Worm (Caenorhabditis elegans) whole organism, young adult: ENCODE measurements around the gene EEED8.14.

ENCODE experiments used
- B0035.1 ChIP-seq: sonication (generic microtip); optimal IDR thresholded peaks from 2 replicates; lab custom pipeline; 2016; ENCODE audit warnings: missing genetic modification characterization, mild to moderate bottlenecking, missing compliant biosample characterization, missing genotype, missing genetic modification reagents
- C17E4.6 ChIP-seq: fragments of 200-800 bp; sonication (Bioruptor generic); IDR thresholded peaks from 2 replicates; pipeline ENCODE4 v1.3.6; 2022; ENCODE audit warnings: missing genetic modification reagents, missing genetic modification characterization, missing compliant biosample characterization
- F23B12.7 ChIP-seq: sonication (generic microtip); optimal IDR thresholded peaks from 2 replicates; lab custom pipeline; 2017; ENCODE audit warnings: missing genetic modification characterization, mild to moderate bottlenecking, missing compliant biosample characterization, antibody characterized with exemption, moderate library complexity; ENCODE audit not compliant: insufficient read depth
- F33H1.4 ChIP-seq: fragments of 200-800 bp; sonication (Bioruptor generic); IDR thresholded peaks from 2 replicates; pipeline ENCODE4 v1.3.6; 2022; ENCODE audit warnings: missing genetic modification reagents, missing genetic modification characterization, missing compliant biosample characterization
- F55B11.4 ChIP-seq: sonication (generic microtip); optimal IDR thresholded peaks from 2 replicates; lab custom pipeline; 2016; ENCODE audit warnings: missing compliant biosample characterization, missing genetic modification characterization, borderline replicate concordance; ENCODE audit not compliant: insufficient read depth
- Y53G8AR.9 ChIP-seq: fragments of 200-800 bp; sonication (Bioruptor generic); conservative IDR thresholded peaks from 2 replicates; pipeline ENCODE4 v1.3.6; 2022; ENCODE audit warnings: missing genetic modification reagents, missing genetic modification characterization, missing compliant biosample characterization
- Y56A3A.18 ChIP-seq: fragments of 200-800 bp; sonication (Bioruptor generic); IDR thresholded peaks from 2 replicates; pipeline ENCODE4 v1.3.6; 2022; ENCODE audit warnings: missing genetic modification reagents, missing genetic modification characterization, missing compliant biosample characterization
- Y95B8A.8 ChIP-seq: fragments of 200-800 bp; sonication (Bioruptor generic); IDR thresholded peaks from 2 replicates; pipeline ENCODE4 v1.3.6; 2022; ENCODE audit warnings: missing genetic modification reagents, missing genetic modification characterization, missing compliant biosample characterization
- akir-1 ChIP-seq: fragments of 200-800 bp; sonication (Bioruptor generic); optimal IDR thresholded peaks from 2 replicates; lab custom pipeline; 2018; ENCODE audit warnings: mild to moderate bottlenecking, missing genetic modification characterization, moderate library complexity, missing compliant biosample characterization
- ama-1 ChIP-seq, 3 experiments: fragments of 150-350 bp in 1 of 3; sonication (generic microtip) in 2 of 3; optimal IDR thresholded peaks; 2 replicates each; lab custom pipeline; 2014 to 2018; ENCODE audit warnings: missing biosample characterization in 2 of 3, missing genetic modification characterization in 2 of 3, missing genetic modification reagents in 2 of 3
- aptf-2 ChIP-seq: fragments of 200-800 bp; sonication (Bioruptor generic); conservative IDR thresholded peaks from 2 replicates; pipeline ENCODE4 v1.3.6; 2022; ENCODE audit warnings: missing genetic modification reagents, missing genetic modification characterization, missing compliant biosample characterization
- athp-1 ChIP-seq: sonication (generic microtip); optimal IDR thresholded peaks from 2 replicates; lab custom pipeline; 2017; ENCODE audit warnings: mild to moderate bottlenecking, missing genetic modification characterization, missing compliant biosample characterization
- bed-2 ChIP-seq: fragments of 200-800 bp; sonication (Bioruptor generic); IDR thresholded peaks from 2 replicates; pipeline ENCODE4 v1.3.6; 2022; ENCODE audit warnings: missing genetic modification reagents, missing genetic modification characterization, missing compliant biosample characterization
- ceh-100 ChIP-seq: fragments of 200-800 bp; sonication (Bioruptor generic); IDR thresholded peaks from 2 replicates; pipeline ENCODE4 v1.3.6; 2022; ENCODE audit warnings: missing genetic modification reagents, missing genetic modification characterization, missing compliant biosample characterization
- ceh-27 ChIP-seq: fragments of 200-800 bp; sonication (Bioruptor generic); optimal IDR thresholded peaks from 2 replicates; lab custom pipeline; 2018; ENCODE audit warnings: mild to moderate bottlenecking, missing genetic modification characterization, moderate library complexity, missing compliant biosample characterization
- ceh-58 ChIP-seq: fragments of 200-800 bp; sonication (Bioruptor generic); IDR thresholded peaks from 2 replicates; pipeline ENCODE4 v1.3.6; 2022; ENCODE audit warnings: missing genetic modification characterization, missing compliant biosample characterization
- ceh-91 ChIP-seq: fragments of 200-800 bp; sonication (Bioruptor generic); IDR thresholded peaks from 2 replicates; pipeline ENCODE4 v1.3.6; 2022; ENCODE audit warnings: missing genetic modification reagents, missing genetic modification characterization, missing compliant biosample characterization
- dox-1 ChIP-seq: fragments of 200-800 bp; sonication (Bioruptor generic); IDR thresholded peaks from 2 replicates; pipeline ENCODE4 v1.3.6; 2022; ENCODE audit warnings: missing genetic modification reagents, missing genetic modification characterization, missing compliant biosample characterization
- egl-18 ChIP-seq: fragments of 200-800 bp; sonication (Bioruptor generic); IDR thresholded peaks from 2 replicates; pipeline ENCODE4 v1.3.6; 2022; ENCODE audit warnings: missing genetic modification reagents, missing genetic modification characterization, missing compliant biosample characterization
- hlh-26 ChIP-seq: fragments of 200-800 bp; sonication (Bioruptor generic); conservative IDR thresholded peaks from 2 replicates; pipeline ENCODE4 v1.3.6; 2022; ENCODE audit warnings: missing genetic modification reagents, missing genetic modification characterization, missing compliant biosample characterization
- lin-40 ChIP-seq: sonication (generic microtip); optimal IDR thresholded peaks from 2 replicates; lab custom pipeline; 2016; ENCODE audit warnings: missing genetic modification characterization, mild to moderate bottlenecking, missing compliant biosample characterization, missing genotype, missing genetic modification reagents
- lin-54 ChIP-seq: fragments of 200-800 bp; sonication (Bioruptor generic); optimal IDR thresholded peaks from 2 replicates; lab custom pipeline; 2018; ENCODE audit warnings: mild to moderate bottlenecking, missing genetic modification characterization, missing compliant biosample characterization
- lir-1 ChIP-seq: fragments of 200-800 bp; sonication (Bioruptor generic); conservative IDR thresholded peaks from 2 replicates; pipeline ENCODE4 v1.3.6; 2022; ENCODE audit warnings: missing genetic modification reagents, missing genetic modification characterization, missing compliant biosample characterization
- nfya-1 ChIP-seq: sonication (generic microtip); optimal IDR thresholded peaks from 2 replicates; lab custom pipeline; 2017; ENCODE audit warnings: antibody characterized with exemption, missing compliant biosample characterization, missing genetic modification characterization, borderline replicate concordance; ENCODE audit not compliant: insufficient read depth
- rpc-1 ChIP-seq, 2 experiments: fragments of 150-350 bp in 1 of 2; sonication (generic microtip) in 1 of 2; optimal IDR thresholded peaks; 2 replicates each; lab custom pipeline; 2014 to 2018; ENCODE audit warnings: missing biosample characterization in 1 of 2, missing genetic modification characterization in 1 of 2, missing genetic modification reagents in 1 of 2, missing genotype in 1 of 2
- sdz-38 ChIP-seq: sonication (generic microtip); optimal IDR thresholded peaks from 2 replicates; lab custom pipeline; 2016; ENCODE audit warnings: missing genotype, missing genetic modification characterization, missing compliant biosample characterization
- snpc-1.3 ChIP-seq: sonication (generic microtip); optimal IDR thresholded peaks from 2 replicates; lab custom pipeline; 2017; ENCODE audit warnings: missing genetic modification characterization, mild to moderate bottlenecking, missing compliant biosample characterization, antibody characterized with exemption, moderate library complexity, missing genotype, missing genetic modification reagents; ENCODE audit not compliant: insufficient read depth
- snpc-4 ChIP-seq, 5 experiments: fragments of 150-350 bp in 1 of 5; sonication (generic microtip) in 4 of 5; optimal IDR thresholded peaks; 2 replicates each; lab custom pipeline; 2014 to 2018; ENCODE audit warnings: missing genetic modification characterization in 5 of 5, missing biosample characterization in 3 of 5, antibody characterized with exemption in 2 of 5, mild to moderate bottlenecking in 2 of 5, missing compliant biosample characterization in 2 of 5, missing genotype in 2 of 5, moderate library complexity in 2 of 5, missing genetic modification reagents in 1 of 5
- unc-130 ChIP-seq: sonication (generic microtip); optimal IDR thresholded peaks from 2 replicates; lab custom pipeline; 2016; ENCODE audit warnings: missing genetic modification reagents, missing genetic modification characterization, missing compliant biosample characterization
- zim-3 ChIP-seq: sonication (generic microtip); optimal IDR thresholded peaks from 2 replicates; lab custom pipeline; 2017; ENCODE audit warnings: mild to moderate bottlenecking, missing genetic modification characterization, moderate library complexity, missing compliant biosample characterization
- ztf-25 ChIP-seq: fragments of 200-800 bp; sonication (Bioruptor generic); IDR thresholded peaks from 2 replicates; pipeline ENCODE4 v1.3.6; 2022; ENCODE audit warnings: missing genetic modification reagents, missing genetic modification characterization, missing compliant biosample characterization

EEED8.14 gene

ce11 chrII:5418929-5419328 is 5.1 kb upstream of the EEED8.14 start, which contains the start of gene EEED8.15:
EEED8.15 (plus strand) TSS chrII:5419229.
- TF ChIP-seq unc-130 (GFP tag; lab: Kevin White, UChicago): no peak
- no peak for TF ChIP-seq ceh-27 (GFP tag; lab: Kevin White, UChicago)
- no peak for TF ChIP-seq snpc-4 (GFP tag; optimal IDR thresholded peaks at IDR 0.05; lab: Kevin White, UChicago)
- TF ChIP-seq snpc-4 (tag; optimal IDR thresholded peaks at IDR 0.05; lab: Kevin White, UChicago): no peak
- no peak for TF ChIP-seq Y56A3A.18 (GFP tag; lab: Robert Waterston, UW)
- no peak for TF ChIP-seq bed-2 (GFP tag; lab: Robert Waterston, UW)
- TF ChIP-seq F55B11.4 (tag; lab: Kevin White, UChicago): no peak
- TF ChIP-seq ceh-91 (GFP tag; lab: Robert Waterston, UW): no peak
- no peak for TF ChIP-seq ceh-100
- TF ChIP-seq lin-40 (tag; lab: Kevin White, UChicago): no peak
- TF ChIP-seq Y53G8AR.9 (GFP tag; lab: Robert Waterston, UW): no peak
- no peak for TF ChIP-seq akir-1 (GFP tag; lab: Kevin White, UChicago)
- no peak for TF ChIP-seq ama-1 (optimal IDR thresholded peaks at IDR 0.05; lab: Kevin White, UChicago)
- TF ChIP-seq ama-1 (GFP tag; optimal IDR thresholded peaks at IDR 0.05; lab: Kevin White, UChicago): no peak
- no peak for TF ChIP-seq C17E4.6 (GFP tag; lab: Robert Waterston, UW)
- TF ChIP-seq Y95B8A.8: no peak
- TF ChIP-seq F23B12.7 (tag; lab: Kevin White, UChicago): no peak
- no peak for TF ChIP-seq lir-1 (GFP tag; lab: Robert Waterston, UW)
- no peak for TF ChIP-seq hlh-26
- no peak for TF ChIP-seq aptf-2 (GFP tag; lab: Robert Waterston, UW)
- no peak for TF ChIP-seq ceh-58 (GFP tag; lab: Robert Waterston, UW)

- no peak for TF ChIP-seq ceh-27 (GFP tag; lab: Kevin White, UChicago)
- no peak for TF ChIP-seq bed-2 (GFP tag; lab: Robert Waterston, UW)
- TF ChIP-seq F33H1.4: no peak
- no peak for TF ChIP-seq nfya-1 (tag; lab: Kevin White, UChicago)
- no peak for TF ChIP-seq sdz-38
- no peak for TF ChIP-seq snpc-1.3 (tag; lab: Kevin White, UChicago)
- no peak for TF ChIP-seq C17E4.6 (GFP tag; lab: Robert Waterston, UW)
- TF ChIP-seq lin-40 (tag; lab: Kevin White, UChicago): no peak
- TF ChIP-seq lir-1 (GFP tag; lab: Robert Waterston, UW): no peak
- TF ChIP-seq ceh-91 (GFP tag; lab: Robert Waterston, UW): no peak
- no peak for TF ChIP-seq rpc-1 (optimal IDR thresholded peaks at IDR 0.05; lab: Kevin White, UChicago)
- no peak for TF ChIP-seq rpc-1 (tag; optimal IDR thresholded peaks at IDR 0.05; lab: Kevin White, UChicago)
- no peak for TF ChIP-seq dox-1 (GFP tag; lab: Robert Waterston, UW)
- no peak for TF ChIP-seq ztf-25 (GFP tag; lab: Robert Waterston, UW)
Measured at ce11 chrII:5418317-5418716, 4.5 kb upstream of the EEED8.14 start.

- no peak for TF ChIP-seq athp-1 (tag; lab: Kevin White, UChicago)
- TF ChIP-seq zim-3 (tag; lab: Kevin White, UChicago): no peak
- no peak for TF ChIP-seq lin-54
- no peak for TF ChIP-seq nfya-1 (tag; lab: Kevin White, UChicago)
- TF ChIP-seq B0035.1: no peak
- no peak for TF ChIP-seq egl-18 (GFP tag; lab: Robert Waterston, UW)
Measured at ce11 chrII:5417905-5418304, 4.1 kb upstream of the EEED8.14 start.
